Fruit fly (Drosophila melanogaster) whole organism, wandering third instar larva: ENCODE results near the gene Invadolysin.

Experiments used
- Abd-B ChIP-seq: fragments of >200 bp; optimal IDR thresholded peaks from 2 replicates; lab custom pipeline; 2017; ENCODE audit warnings: missing biosample characterization, missing genetic modification characterization
- CG32264 ChIP-seq: fragments of 200-800 bp; sonication (Bioruptor generic); optimal IDR thresholded peaks from 2 replicates; lab custom pipeline; 2016; ENCODE audit warnings: missing biosample characterization, missing genetic modification characterization
- CG9705 ChIP-seq: fragments of 200-800 bp; sonication (Bioruptor generic); optimal IDR thresholded peaks from 2 replicates; lab custom pipeline; 2018; ENCODE audit warnings: missing biosample characterization, mild to moderate bottlenecking, missing genetic modification characterization
- CrebA ChIP-seq: fragments of 200-800 bp; sonication (Bioruptor generic); optimal IDR thresholded peaks from 2 replicates; lab custom pipeline; 2016; ENCODE audit warnings: missing biosample characterization, mild to moderate bottlenecking, missing genetic modification characterization, borderline replicate concordance
- Dfd ChIP-seq: fragments of >200 bp; optimal IDR thresholded peaks from 2 replicates; lab custom pipeline; 2017; ENCODE audit warnings: missing biosample characterization, missing genetic modification characterization
- Dif ChIP-seq: fragments of 200-275, 200-300 bp; sonication (Bioruptor generic); optimal IDR thresholded peaks from 2 replicates; lab custom pipeline; 2018; ENCODE audit warnings: missing biosample characterization, missing genetic modification characterization; ENCODE audit not compliant: partially characterized antibody
- GATAd ChIP-seq: sonication (Bioruptor generic); optimal IDR thresholded peaks from 2 replicates; lab custom pipeline; 2016; ENCODE audit warnings: missing biosample characterization, missing genetic modification characterization
- HLH106 ChIP-seq: fragments of 200-800 bp; optimal IDR thresholded peaks from 3 replicates; lab custom pipeline; 2019; ENCODE audit warnings: missing biosample characterization, mild to moderate bottlenecking, missing genetic modification characterization, moderate library complexity
- Hnf4 ChIP-seq: fragments of 200-800 bp; sonication (Bioruptor generic); optimal IDR thresholded peaks from 2 replicates; lab custom pipeline; 2016; ENCODE audit warnings: missing biosample characterization, mild to moderate bottlenecking, missing genetic modification characterization
- Hr78 ChIP-seq: fragments of >200 bp; optimal IDR thresholded peaks from 2 replicates; lab custom pipeline; 2017; ENCODE audit warnings: missing biosample characterization, missing genetic modification characterization
- Hr83 ChIP-seq: fragments of 200-300 bp; sonication (Bioruptor generic); optimal IDR thresholded peaks from 2 replicates; lab custom pipeline; 2016; ENCODE audit warnings: missing biosample characterization, mild to moderate bottlenecking, missing genetic modification characterization, moderate library complexity; ENCODE audit not compliant: poor library complexity, severe bottlenecking
- Jra ChIP-seq: sonication (Bioruptor generic); optimal IDR thresholded peaks from 2 replicates; lab custom pipeline; 2016; ENCODE audit warnings: missing biosample characterization, missing genetic modification characterization
- Mio ChIP-seq: sonication (Bioruptor generic); optimal IDR thresholded peaks from 2 replicates; lab custom pipeline; 2016; ENCODE audit warnings: missing biosample characterization, missing genetic modification characterization
- Myc ChIP-seq: fragments of >200 bp; optimal IDR thresholded peaks from 2 replicates; lab custom pipeline; 2017
- N ChIP-seq: fragments of >200 bp; optimal IDR thresholded peaks from 2 replicates; lab custom pipeline; 2018; ENCODE audit warnings: missing biosample characterization, missing external identifiers, missing genetic modification characterization
- OdsH ChIP-seq: fragments of 200-800 bp; sonication (Bioruptor generic); optimal IDR thresholded peaks from 2 replicates; lab custom pipeline; 2016; ENCODE audit warnings: missing biosample characterization, mild to moderate bottlenecking, missing genetic modification characterization
- Rel ChIP-seq, 2 experiments: fragments of 200-800 bp; sonication (Bioruptor generic) in 1 of 2; optimal IDR thresholded peaks; 2 replicates in 1 of 2; 3 replicates in 1 of 2; lab custom pipeline; 2016 to 2019; ENCODE audit warnings: mild to moderate bottlenecking in 2 of 2, missing biosample characterization in 2 of 2, missing genetic modification characterization in 2 of 2, moderate library complexity in 1 of 2
- Sp1 ChIP-seq: fragments of 200-800 bp; sonication (Bioruptor generic); optimal IDR thresholded peaks from 3 replicates; lab custom pipeline; 2019; ENCODE audit warnings: missing biosample characterization, mild to moderate bottlenecking, missing genetic modification characterization, moderate library complexity
- Vsx2 ChIP-seq: fragments of 200-300, 225-300 bp; sonication (Bioruptor generic); optimal IDR thresholded peaks from 2 replicates; lab custom pipeline; 2018; ENCODE audit warnings: missing biosample characterization, missing genetic modification characterization; ENCODE audit not compliant: partially characterized antibody
- br ChIP-seq: fragments of 200-800 bp; sonication (Bioruptor generic); optimal IDR thresholded peaks from 2 replicates; lab custom pipeline; 2016; ENCODE audit warnings: missing biosample characterization, missing genetic modification characterization
- brk ChIP-seq: fragments of 200-800 bp; sonication (Bioruptor generic); optimal IDR thresholded peaks from 2 replicates; lab custom pipeline; 2016; ENCODE audit warnings: missing biosample characterization, mild to moderate bottlenecking, missing genetic modification characterization
- dl ChIP-seq, 2 experiments: fragments of 175-275, 200-275 bp in 1 of 2; fragments of 200-275 bp in 1 of 2; sonication (Bioruptor generic); optimal IDR thresholded peaks; lab custom pipeline; 2018; ENCODE audit warnings: mild to moderate bottlenecking in 2 of 2, missing biosample characterization in 2 of 2, missing genetic modification characterization in 2 of 2, moderate library complexity in 2 of 2; ENCODE audit not compliant: partially characterized antibody in 2 of 2, insufficient read depth in 1 of 2
- dmrt93B ChIP-seq: fragments of 200-800 bp; sonication (Bioruptor generic); optimal IDR thresholded peaks from 2 replicates; lab custom pipeline; 2018; ENCODE audit warnings: missing biosample characterization, mild to moderate bottlenecking, missing genetic modification characterization
- dsf ChIP-seq: sonication (Bioruptor generic); optimal IDR thresholded peaks from 2 replicates; lab custom pipeline; 2016; ENCODE audit warnings: missing biosample characterization, missing genetic modification characterization, borderline replicate concordance
- ey ChIP-seq: fragments of 200-800 bp; sonication (Bioruptor generic); optimal IDR thresholded peaks from 2 replicates; lab custom pipeline; 2016; ENCODE audit warnings: missing biosample characterization, missing genetic modification characterization
- foxo ChIP-seq, 2 experiments: fragments of 200-800 bp; sonication (Bioruptor generic); optimal IDR thresholded peaks; 2 replicates in 1 of 2; 3 replicates in 1 of 2; lab custom pipeline; 2016 to 2017; ENCODE audit warnings: missing biosample characterization in 2 of 2, missing genetic modification characterization in 2 of 2
- fru ChIP-seq: fragments of 200-800 bp; sonication (Bioruptor generic); optimal IDR thresholded peaks from 3 replicates; lab custom pipeline; 2016; ENCODE audit warnings: missing biosample characterization, mild to moderate bottlenecking, missing genetic modification characterization
- h ChIP-seq: fragments of 200-800 bp; sonication (Bioruptor generic); optimal IDR thresholded peaks from 3 replicates; lab custom pipeline; 2016; ENCODE audit warnings: missing biosample characterization, mild to moderate bottlenecking, missing genetic modification characterization
- jim ChIP-seq: fragments of 175-275, 200-325 bp; sonication (Bioruptor generic); optimal IDR thresholded peaks from 2 replicates; lab custom pipeline; 2016; ENCODE audit warnings: missing biosample characterization, mild to moderate bottlenecking, missing genetic modification characterization
- lola ChIP-seq: fragments of >200 bp; optimal IDR thresholded peaks from 2 replicates; lab custom pipeline; 2017; ENCODE audit warnings: missing biosample characterization, missing genetic modification characterization
- pan ChIP-seq: fragments of >200 bp; optimal IDR thresholded peaks from 2 replicates; lab custom pipeline; 2017
- psq ChIP-seq: fragments of 200-800 bp; sonication (Bioruptor generic); optimal IDR thresholded peaks from 3 replicates; lab custom pipeline; 2017; ENCODE audit warnings: missing biosample characterization, mild to moderate bottlenecking, missing genetic modification characterization, moderate library complexity
- rgr ChIP-seq: fragments of 200-800 bp; sonication (Bioruptor generic); optimal IDR thresholded peaks from 3 replicates; lab custom pipeline; 2016; ENCODE audit warnings: missing biosample characterization, mild to moderate bottlenecking, missing genetic modification characterization
- sage ChIP-seq: fragments of 200-800 bp; sonication (Bioruptor generic); optimal IDR thresholded peaks from 2 replicates; lab custom pipeline; 2016; ENCODE audit warnings: missing biosample characterization, mild to moderate bottlenecking, missing genetic modification characterization
- sv ChIP-seq: fragments of 200-800 bp; sonication (Bioruptor generic); optimal IDR thresholded peaks from 3 replicates; lab custom pipeline; 2016; ENCODE audit warnings: missing biosample characterization, missing genetic modification characterization
- tai ChIP-seq: sonication (Bioruptor generic); optimal IDR thresholded peaks from 2 replicates; lab custom pipeline; 2016; ENCODE audit warnings: missing biosample characterization, missing genetic modification characterization
- usp ChIP-seq: fragments of >200 bp; optimal IDR thresholded peaks from 2 replicates; lab custom pipeline; 2017; ENCODE audit warnings: missing biosample characterization, missing genetic modification characterization
- woc ChIP-seq: sonication (Bioruptor generic); optimal IDR thresholded peaks from 2 replicates; lab custom pipeline; 2016; ENCODE audit warnings: missing biosample characterization, mild to moderate bottlenecking, missing genetic modification characterization

Gene Invadolysin

DNA sequence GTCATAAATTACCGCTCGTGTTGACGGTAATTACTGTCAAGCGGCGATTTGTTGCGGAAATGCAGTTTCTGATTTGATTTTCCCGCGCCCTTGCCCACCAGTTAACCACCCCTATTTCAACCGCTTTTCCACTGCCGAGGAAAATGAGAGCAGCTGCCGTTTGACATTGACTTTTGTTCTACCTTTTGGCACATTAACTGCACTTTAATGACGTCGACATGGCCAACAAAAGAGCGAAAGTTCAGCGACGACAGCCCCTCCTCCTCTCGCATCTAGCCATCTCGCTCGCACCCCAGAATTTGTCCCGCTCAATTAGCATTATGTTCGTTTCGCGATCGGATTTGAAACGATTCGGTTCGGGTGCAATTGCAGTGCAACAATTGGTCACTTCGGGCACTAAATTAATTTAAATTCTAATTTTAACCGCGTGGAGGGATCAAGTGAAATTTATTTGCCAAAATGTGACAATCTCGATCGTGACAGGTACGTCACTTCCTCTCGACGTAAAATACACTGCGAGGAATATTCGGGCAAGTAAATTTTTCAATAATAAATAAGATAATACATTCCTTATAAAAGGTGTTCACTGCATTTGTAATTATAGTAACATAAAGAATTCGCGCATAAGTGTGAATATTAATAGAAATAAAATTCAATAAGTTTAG, 33.2 kb upstream of the Invadolysin start:
- TF ChIP-seq Dfd (GFP tag; lab: Kevin White, UChicago) (no peak), CG32264 (GFP tag; lab: Kevin White, UChicago) (no peak), Hr83 (GFP tag; lab: Kevin White, UChicago) (no peak), tai (no peak), dsf (GFP tag; lab: Kevin White, UChicago) (no peak), sv (GFP tag; lab: Kevin White, UChicago) (no peak), Vsx2 (GFP tag; lab: Kevin White, UChicago) (no peak), jim (GFP tag; lab: Kevin White, UChicago) (no peak), rgr (GFP tag; lab: Kevin White, UChicago) (no peak), dmrt93B (no peak), Mio (no peak), OdsH (GFP tag; lab: Kevin White, UChicago) (no peak), Hnf4 (GFP tag; lab: Kevin White, UChicago) (no peak), br (GFP tag; lab: Kevin White, UChicago) (no peak)

DNA sequence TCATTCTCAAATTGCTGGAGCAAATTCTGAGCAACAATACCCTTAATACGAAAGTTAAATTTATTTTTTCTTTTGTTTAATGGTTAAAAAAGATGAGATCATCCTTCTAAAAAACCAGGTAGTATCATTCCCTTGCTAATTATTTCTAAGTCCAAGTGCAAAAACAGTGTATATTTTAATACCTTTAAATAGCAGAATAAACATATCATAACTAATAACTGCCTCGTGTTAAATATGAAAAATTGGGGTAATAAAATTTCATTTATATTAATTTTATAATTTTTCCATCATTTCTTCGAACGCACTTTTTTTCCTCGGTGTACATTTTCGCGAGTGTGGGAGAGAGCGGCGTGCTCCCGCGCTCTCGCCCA, 32.7 kb upstream of the Invadolysin start:
- TF ChIP-seq Sp1 (GFP tag; lab: Kevin White, UChicago) (peak; percentile 14), dl (GFP tag; optimal IDR thresholded peaks at IDR 0.05; lab: Kevin White, UChicago; ENCODE audit: insufficient read depth in 1 of 2, partially characterized antibody in 2 of 2) (no peak), Abd-B (no peak), Myc (lab: Kevin White, UChicago) (no peak), dsf (GFP tag; lab: Kevin White, UChicago) (no peak), psq (GFP tag; lab: Kevin White, UChicago) (no peak), woc (GFP tag; lab: Kevin White, UChicago) (no peak), CG32264 (GFP tag; lab: Kevin White, UChicago) (no peak), pan (no peak), CrebA (GFP tag; lab: Kevin White, UChicago) (no peak), br (GFP tag; lab: Kevin White, UChicago) (no peak), fru (GFP tag; lab: Kevin White, UChicago) (peak; percentile 20), dmrt93B (no peak), sage (GFP tag; lab: Kevin White, UChicago) (no peak), Vsx2 (GFP tag; lab: Kevin White, UChicago) (no peak), HLH106 (tag; lab: Kevin White, UChicago) (peak; percentile 24), tai (no peak), Dif (GFP tag; lab: Kevin White, UChicago) (no peak), Dfd (GFP tag; lab: Kevin White, UChicago) (no peak), Mio (no peak), rgr (GFP tag; lab: Kevin White, UChicago) (peak; percentile 20), sv (GFP tag; lab: Kevin White, UChicago) (no peak), h (no peak), Jra (no peak), GATAd (no peak), Hnf4 (GFP tag; lab: Kevin White, UChicago) (no peak), Hr78 (GFP tag; lab: Kevin White, UChicago) (no peak), lola (GFP tag; lab: Kevin White, UChicago) (no peak), N (GFP tag; lab: Kevin White, UChicago) (no peak), CG9705 (GFP tag; lab: Kevin White, UChicago) (no peak), foxo (GFP tag; optimal IDR thresholded peaks at IDR 0.05; lab: Kevin White, UChicago) (peak in 1 of 2 experiments; percentile 46), brk (GFP tag; lab: Kevin White, UChicago) (no peak), jim (GFP tag; lab: Kevin White, UChicago) (no peak), Rel (GFP tag; optimal IDR thresholded peaks at IDR 0.05; lab: Kevin White, UChicago) (no peak), Rel (tag; optimal IDR thresholded peaks at IDR 0.05; lab: Kevin White, UChicago) (no peak), ey (GFP tag; lab: Kevin White, UChicago) (no peak), Hr83 (GFP tag; lab: Kevin White, UChicago) (no peak), usp (no peak), OdsH (GFP tag; lab: Kevin White, UChicago) (no peak)
